Fruit fly (Drosophila melanogaster) whole organism, embryonic: Measurements from ENCODE around the gene dlg1.

Experiments
- Awh ChIP-seq: fragments of 200-800 bp; sonication (Bioruptor generic); IDR thresholded peaks from 2 replicates; pipeline ENCODE4, ENCODE4 v1.3.6; 2022; ENCODE audit warnings: missing biosample characterization, missing genetic modification characterization
- BEAF-32 ChIP-seq: fragments of 200-800 bp; sonication (Bioruptor generic); optimal IDR thresholded peaks from 3 replicates; lab custom pipeline; 2017; ENCODE audit warnings: missing biosample characterization, missing genetic modification characterization, mild to moderate bottlenecking, moderate library complexity, missing genetic modification reagents
- CG10366 ChIP-seq: fragments of 200-800 bp; sonication (Bioruptor generic); IDR thresholded peaks from 2 replicates; pipeline ENCODE4 v1.3.6; 2022; ENCODE audit warnings: missing biosample characterization, missing genetic modification characterization
- CG11504 ChIP-seq: fragments of 200-800 bp; sonication (Bioruptor generic); optimal IDR thresholded peaks from 3 replicates; lab custom pipeline; 2019; ENCODE audit warnings: missing biosample characterization, mild to moderate bottlenecking, missing genetic modification characterization, moderate library complexity
- CG12219 ChIP-seq: fragments of 200-800 bp; sonication (Bioruptor generic); optimal IDR thresholded peaks from 3 replicates; lab custom pipeline; 2018; ENCODE audit warnings: missing biosample characterization, mild to moderate bottlenecking, missing genetic modification characterization
- CG13775 ChIP-seq: fragments of 200-800 bp; sonication (Bioruptor generic); optimal IDR thresholded peaks from 3 replicates; lab custom pipeline; 2017; ENCODE audit warnings: missing biosample characterization, mild to moderate bottlenecking, missing genetic modification characterization
- CG1529 ChIP-seq: fragments of 200-800 bp; sonication (Bioruptor generic); optimal IDR thresholded peaks from 3 replicates; lab custom pipeline; 2018; ENCODE audit warnings: missing biosample characterization, missing genetic modification characterization
- CG15479 ChIP-seq: fragments of 200-800 bp; sonication (Bioruptor generic); optimal IDR thresholded peaks from 3 replicates; lab custom pipeline; 2019; ENCODE audit warnings: missing biosample characterization, mild to moderate bottlenecking, missing genetic modification characterization, moderate library complexity
- CG1647 ChIP-seq: fragments of 200-800 bp; sonication (Bioruptor generic); optimal IDR thresholded peaks from 3 replicates; lab custom pipeline; 2016; ENCODE audit warnings: missing biosample characterization, missing genetic modification characterization
- CG16863 ChIP-seq: fragments of 200-800 bp; sonication (Bioruptor generic); optimal IDR thresholded peaks from 3 replicates; lab custom pipeline; 2016; ENCODE audit warnings: missing biosample characterization, missing genetic modification characterization
- CG17361 ChIP-seq: fragments of 200-800 bp; sonication (Bioruptor generic); IDR thresholded peaks from 3 replicates; pipeline ENCODE4 v1.3.6; 2022; ENCODE audit warnings: missing biosample characterization, missing genetic modification characterization
- CG17568 ChIP-seq: fragments of 200-800 bp; sonication (Bioruptor generic); optimal IDR thresholded peaks from 2 replicates; lab custom pipeline; 2018; ENCODE audit warnings: missing biosample characterization, mild to moderate bottlenecking, missing genetic modification characterization, moderate library complexity
- CG2120 ChIP-seq: fragments of 200-800 bp; sonication (Bioruptor generic); optimal IDR thresholded peaks from 3 replicates; lab custom pipeline; 2016; ENCODE audit warnings: missing biosample characterization, missing genetic modification characterization
- CG2678 ChIP-seq: fragments of 200-800 bp; sonication (Bioruptor generic); optimal IDR thresholded peaks from 3 replicates; lab custom pipeline; 2019; ENCODE audit warnings: missing biosample characterization, mild to moderate bottlenecking, missing genetic modification characterization, moderate library complexity
- CG30403 ChIP-seq: fragments of 200-800 bp; sonication (Bioruptor generic); optimal IDR thresholded peaks from 3 replicates; lab custom pipeline; 2016; ENCODE audit warnings: missing biosample characterization, missing genetic modification characterization
- CG4282 ChIP-seq: fragments of 200-800 bp; sonication (Bioruptor generic); optimal IDR thresholded peaks from 2 replicates; lab custom pipeline; 2016; ENCODE audit warnings: missing biosample characterization, missing genetic modification characterization
- CG6272 ChIP-seq: fragments of 200-800 bp; sonication (Bioruptor generic); IDR thresholded peaks from 2 replicates; pipeline ENCODE4 v1.3.6; 2022; ENCODE audit warnings: missing biosample characterization, missing genetic modification characterization
- CG6683 ChIP-seq: fragments of 200-800 bp; sonication (Bioruptor generic); optimal IDR thresholded peaks from 2 replicates; lab custom pipeline; 2017; ENCODE audit warnings: missing biosample characterization, mild to moderate bottlenecking, missing genetic modification characterization, missing genetic modification reagents
- CG6765 ChIP-seq: fragments of 200-800 bp; sonication (Bioruptor generic); optimal IDR thresholded peaks from 3 replicates; lab custom pipeline; 2017; ENCODE audit warnings: missing biosample characterization, mild to moderate bottlenecking, missing genetic modification characterization
- CG8924 ChIP-seq: fragments of 200-800 bp; optimal IDR thresholded peaks from 3 replicates; lab custom pipeline; 2019; ENCODE audit warnings: missing biosample characterization, mild to moderate bottlenecking, missing genetic modification characterization, moderate library complexity
- CG9817 ChIP-seq: fragments of 200-800 bp; sonication (Bioruptor generic); optimal IDR thresholded peaks from 2 replicates; lab custom pipeline; 2018; ENCODE audit warnings: missing biosample characterization, mild to moderate bottlenecking, missing genetic modification characterization, moderate library complexity
- CG9876 ChIP-seq: fragments of 200-800 bp; sonication (Bioruptor generic); optimal IDR thresholded peaks from 2 replicates; lab custom pipeline; 2016; ENCODE audit warnings: missing biosample characterization, missing genetic modification characterization
- D ChIP-seq, 2 experiments: fragments of 200-800 bp in 1 of 2; fragments of >200 bp in 1 of 2; sonication (Bioruptor generic) in 1 of 2; optimal IDR thresholded peaks; 2 replicates in 1 of 2; 3 replicates in 1 of 2; lab custom pipeline; 2017; ENCODE audit warnings: mild to moderate bottlenecking in 1 of 2, missing biosample characterization in 1 of 2, missing genetic modification characterization in 1 of 2, missing genetic modification reagents in 1 of 2
- Deaf1 ChIP-seq: fragments of 200-800 bp; optimal IDR thresholded peaks from 3 replicates; lab custom pipeline; 2019; ENCODE audit warnings: missing biosample characterization, mild to moderate bottlenecking, missing genetic modification characterization, moderate library complexity
- Ets65A ChIP-seq: fragments of 200-800 bp; sonication (Bioruptor generic); peaks from one replicate; lab custom pipeline; 2016; ENCODE audit warnings: missing biosample characterization, missing genetic modification characterization
- Fer1 ChIP-seq: fragments of 200-800 bp; sonication (Bioruptor generic); optimal IDR thresholded peaks from 2 replicates; lab custom pipeline; 2017; ENCODE audit warnings: missing biosample characterization, mild to moderate bottlenecking, missing genetic modification characterization
- Gsc ChIP-seq: fragments of 200-800 bp; sonication (Bioruptor generic); IDR thresholded peaks from 2 replicates; pipeline ENCODE4 v1.3.6; 2022; ENCODE audit warnings: missing biosample characterization, missing genetic modification characterization
- Lim3 ChIP-seq: fragments of 200-800 bp; sonication (Bioruptor generic); IDR thresholded peaks from 2 replicates; pipeline ENCODE4 v1.3.6; 2022; ENCODE audit warnings: missing biosample characterization, missing genetic modification characterization
- Meics ChIP-seq: fragments of 200-800 bp; sonication (Bioruptor generic); optimal IDR thresholded peaks from 2 replicates; lab custom pipeline; 2017; ENCODE audit warnings: missing biosample characterization, mild to moderate bottlenecking, missing genetic modification characterization
- Poxn ChIP-seq: fragments of 200-800 bp; sonication (Bioruptor generic); IDR thresholded peaks from 2 replicates; pipeline ENCODE4 v1.3.6; 2022; ENCODE audit warnings: missing biosample characterization, missing genetic modification characterization
- Rfx ChIP-seq: fragments of 200-800 bp; sonication (Bioruptor generic); IDR thresholded peaks from 2 replicates; pipeline ENCODE4 v1.3.6; 2022; ENCODE audit warnings: missing biosample characterization, missing genetic modification characterization
- Scr ChIP-seq: fragments of 200-800 bp; sonication (Bioruptor generic); IDR thresholded peaks from 2 replicates; pipeline ENCODE4 v1.3.6; 2022; ENCODE audit warnings: missing biosample characterization, missing genetic modification characterization; ENCODE audit not compliant: partially characterized antibody
- bbx ChIP-seq: fragments of 200-800 bp; sonication (Bioruptor generic); IDR thresholded peaks from 2 replicates; pipeline ENCODE4 v1.3.6; 2022; ENCODE audit warnings: missing biosample characterization, missing genetic modification characterization; ENCODE audit not compliant: partially characterized antibody
- bigmax ChIP-seq: fragments of 200-800 bp; sonication (Bioruptor generic); optimal IDR thresholded peaks from 2 replicates; lab custom pipeline; 2018; ENCODE audit warnings: missing biosample characterization, mild to moderate bottlenecking, missing genetic modification characterization
- caup ChIP-seq: fragments of 200-800 bp; sonication (Bioruptor generic); optimal IDR thresholded peaks from 3 replicates; lab custom pipeline; 2017; ENCODE audit warnings: missing biosample characterization, mild to moderate bottlenecking, missing genetic modification characterization, moderate library complexity; ENCODE audit not compliant: severe bottlenecking
- corto ChIP-seq: fragments of 200-800 bp; sonication (Bioruptor generic); optimal IDR thresholded peaks from 2 replicates; lab custom pipeline; 2016; ENCODE audit warnings: missing biosample characterization, mild to moderate bottlenecking, missing genetic modification characterization, moderate library complexity
- crp ChIP-seq, 2 experiments: fragments of 200-800 bp; sonication (Bioruptor generic); optimal IDR thresholded peaks; 2 replicates in 1 of 2; 3 replicates in 1 of 2; lab custom pipeline; 2017; ENCODE audit warnings: missing biosample characterization in 2 of 2, missing genetic modification characterization in 2 of 2, mild to moderate bottlenecking in 1 of 2, moderate library complexity in 1 of 2
- fu2 ChIP-seq: fragments of 200-800 bp; sonication (Bioruptor generic); optimal IDR thresholded peaks from 2 replicates; lab custom pipeline; 2016; ENCODE audit warnings: missing biosample characterization, missing genetic modification characterization
- hbn ChIP-seq: fragments of 200-800 bp; sonication (Bioruptor generic); IDR thresholded peaks from 2 replicates; pipeline ENCODE4 v1.3.6; 2022; ENCODE audit warnings: missing biosample characterization, missing genetic modification characterization; ENCODE audit not compliant: partially characterized antibody
- jigr1 ChIP-seq: fragments of 200-800 bp; sonication (Bioruptor generic); IDR thresholded peaks from 3 replicates; pipeline ENCODE4 v1.3.6; 2022; ENCODE audit warnings: missing biosample characterization, missing genetic modification characterization
- jing ChIP-seq: fragments of 200-800 bp; sonication (Bioruptor generic); optimal IDR thresholded peaks from 2 replicates; lab custom pipeline; 2018; ENCODE audit warnings: missing biosample characterization, mild to moderate bottlenecking, missing genetic modification characterization
- lab ChIP-seq: fragments of 200-800 bp; sonication (Bioruptor generic); optimal IDR thresholded peaks from 3 replicates; lab custom pipeline; 2017; ENCODE audit warnings: missing biosample characterization, missing genetic modification characterization, mild to moderate bottlenecking, moderate library complexity, missing genetic modification reagents
- mam ChIP-seq: fragments of 200-800 bp; sonication (Bioruptor generic); optimal IDR thresholded peaks from 3 replicates; lab custom pipeline; 2016; ENCODE audit warnings: missing biosample characterization, missing genetic modification characterization
- mld ChIP-seq: fragments of 200-800 bp; sonication (Bioruptor generic); IDR thresholded peaks from 3 replicates; pipeline ENCODE4 v1.3.6; 2022; ENCODE audit warnings: missing biosample characterization, missing genetic modification characterization; ENCODE audit not compliant: partially characterized antibody
- onecut ChIP-seq: fragments of 200-800 bp; sonication (Bioruptor generic); IDR thresholded peaks from 2 replicates; pipeline ENCODE4 v1.3.6; 2022; ENCODE audit warnings: missing biosample characterization, missing genetic modification characterization
- ranshi ChIP-seq: fragments of 200-800 bp; sonication (Bioruptor generic); IDR thresholded peaks from 2 replicates; pipeline ENCODE4 v1.3.6; 2022; ENCODE audit warnings: missing biosample characterization, missing genetic modification characterization
- schlank ChIP-seq: fragments of 200-800 bp; sonication (Bioruptor generic); optimal IDR thresholded peaks from 2 replicates; lab custom pipeline; 2018; ENCODE audit warnings: missing biosample characterization, mild to moderate bottlenecking, missing genetic modification characterization
- so ChIP-seq: fragments of 200-800 bp; sonication (Bioruptor generic); IDR thresholded peaks from 3 replicates; pipeline ENCODE4 v1.3.6; 2022; ENCODE audit warnings: missing biosample characterization, missing genetic modification characterization
- trem ChIP-seq: fragments of 200-800 bp; optimal IDR thresholded peaks from 3 replicates; lab custom pipeline; 2019; ENCODE audit warnings: missing biosample characterization, mild to moderate bottlenecking, missing genetic modification characterization, moderate library complexity
- wor ChIP-seq: fragments of 200-800 bp; sonication (Bioruptor generic); IDR thresholded peaks from 2 replicates; pipeline ENCODE4 v1.3.6; 2022; ENCODE audit warnings: missing biosample characterization, missing genetic modification characterization

dlg1 gene

DNA sequence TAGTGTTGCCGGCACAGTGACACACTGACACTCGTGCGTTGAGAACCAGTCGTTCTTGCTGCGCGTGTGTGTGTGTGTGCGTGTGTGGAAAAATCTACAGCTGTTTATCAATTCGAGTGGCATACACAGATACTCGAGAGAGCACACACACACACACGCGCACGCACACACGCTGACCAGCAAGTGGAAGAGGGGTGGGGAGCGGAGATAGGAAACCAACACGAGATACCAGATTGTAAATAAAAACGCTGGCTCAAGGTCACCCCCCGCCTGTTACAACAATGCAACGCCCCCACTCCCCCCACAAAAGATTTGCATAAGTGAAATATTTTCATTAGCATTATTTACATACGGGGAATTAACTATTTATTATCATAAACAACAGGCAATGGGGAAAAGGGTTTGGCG is 57.8 kb downstream of the dlg1 start (continued):
- no peak for TF ChIP-seq mam (GFP tag; lab: Kevin White, UChicago)
- no peak for TF ChIP-seq CG1647 (GFP tag; lab: Kevin White, UChicago)
- TF ChIP-seq CG30403 (GFP tag; lab: Kevin White, UChicago), result no peak
- TF ChIP-seq CG15479 (GFP tag; lab: Kevin White, UChicago), result no peak
- no peak for TF ChIP-seq CG10366 (GFP tag; lab: Robert Waterston, UW)
- no peak for TF ChIP-seq CG1529
- no peak for TF ChIP-seq Lim3 (GFP tag; lab: Robert Waterston, UW)
- peak; percentile 67 for TF ChIP-seq caup (GFP tag; lab: Kevin White, UChicago)
- peak; percentile 16 for TF ChIP-seq schlank (tag; lab: Kevin White, UChicago)
- 0 out of 3 replicates have a peak, but pooled peaks have one; percentile 49 for TF ChIP-seq so
- TF ChIP-seq Meics, result peak; percentile 62
- TF ChIP-seq crp (GFP tag; optimal IDR thresholded peaks at IDR 0.05; lab: Kevin White, UChicago), result peak in 1 of 2 experiments; percentile 53
- no peak for TF ChIP-seq CG17568 (GFP tag; lab: Kevin White, UChicago)
- TF ChIP-seq CG9817 (tag; lab: Kevin White, UChicago), result peak; percentile 9
- TF ChIP-seq jigr1 (GFP tag; lab: Robert Waterston, UW), result no peak
- TF ChIP-seq Ets65A (GFP tag; lab: Kevin White, UChicago), result no peak
- no peak for TF ChIP-seq CG11504 (tag; lab: Kevin White, UChicago)
- TF ChIP-seq CG4282 (GFP tag; lab: Kevin White, UChicago), result no peak
- TF ChIP-seq onecut (GFP tag; lab: Robert Waterston, UW), result peak; percentile 25; the same call in 1 of the 2 replicates
- TF ChIP-seq wor (GFP tag; lab: Robert Waterston, UW), result no peak
- TF ChIP-seq bbx, result no peak
- TF ChIP-seq jing (GFP tag; lab: Kevin White, UChicago), result no peak
- no peak for TF ChIP-seq BEAF-32 (GFP tag; lab: Kevin White, UChicago)
- no peak for TF ChIP-seq CG9876 (GFP tag; lab: Kevin White, UChicago)
- no peak for TF ChIP-seq CG16863 (GFP tag; lab: Kevin White, UChicago)
- TF ChIP-seq CG6765, result peak; percentile 38
- TF ChIP-seq CG8924 (tag; lab: Kevin White, UChicago), result no peak
- peak; percentile 33 for TF ChIP-seq CG6683 (GFP tag; lab: Kevin White, UChicago)
- no peak for TF ChIP-seq CG6272 (GFP tag; lab: Robert Waterston, UW)
- no peak for TF ChIP-seq bigmax (GFP tag; lab: Kevin White, UChicago)
- no peak for TF ChIP-seq hbn (GFP tag; lab: Robert Waterston, UW)
- no peak for TF ChIP-seq trem
- TF ChIP-seq lab, result peak; percentile 82
- no peak for TF ChIP-seq Poxn
- no peak for TF ChIP-seq D (optimal IDR thresholded peaks at IDR 0.05; lab: Kevin White, UChicago)
- peak; percentile 28 for TF ChIP-seq D (GFP tag; optimal IDR thresholded peaks at IDR 0.05; lab: Kevin White, UChicago)
- no peak; the same call in 1 of the 2 replicates for TF ChIP-seq ranshi (GFP tag; lab: Robert Waterston, UW)
- no peak for TF ChIP-seq CG13775 (GFP tag; lab: Kevin White, UChicago)
- TF ChIP-seq fu2, result no peak
- peak; percentile 62 for TF ChIP-seq CG2678 (tag; lab: Kevin White, UChicago)
- peak; percentile 81 for TF ChIP-seq Fer1
- no peak for TF ChIP-seq mld
- TF ChIP-seq Awh (GFP tag; lab: Robert Waterston, UW), result no peak
- peak; percentile 41 for TF ChIP-seq CG12219 (GFP tag; lab: Kevin White, UChicago)
- peak; percentile 23 for TF ChIP-seq Deaf1 (tag; lab: Kevin White, UChicago)
- no peak for TF ChIP-seq Scr (GFP tag; lab: Robert Waterston, UW)
- no peak for TF ChIP-seq CG2120 (GFP tag; lab: Kevin White, UChicago)
- TF ChIP-seq Gsc, result no peak
- TF ChIP-seq corto (GFP tag; lab: Kevin White, UChicago), result no peak
- TF ChIP-seq Rfx (GFP tag; lab: Robert Waterston, UW), result peak; percentile 33; the same call in 1 of the 2 replicates
- TF ChIP-seq CG17361, result no peak
